Fruit fly (Drosophila melanogaster): ENCODE measurements around the gene Strump.

Gene Strump

dm6 chr3L:16172809-16173276, 51.0 kb downstream of the Strump start (continued):
- TF ChIP-seq fd96Cb (tag; optimal IDR thresholded peaks at IDR 0.05) = peak; percentile 14
- no peak for TF ChIP-seq mld (GFP tag; IDR thresholded peaks at IDR 0.05; ENCODE audit: partially characterized antibody)
- no peak for TF ChIP-seq CG9797 (GFP tag; optimal IDR thresholded peaks at IDR 0.05)
- peak; percentile 32 for TF ChIP-seq CG1529 (GFP tag; optimal IDR thresholded peaks at IDR 0.05)
- TF ChIP-seq CG6765 (GFP tag; optimal IDR thresholded peaks at IDR 0.05) = peak; percentile 16
- TF ChIP-seq ara (GFP tag; IDR thresholded peaks at IDR 0.05) = no peak
- TF ChIP-seq CG14014 (GFP tag; IDR thresholded peaks at IDR 0.05) = no peak
- TF ChIP-seq Max (GFP tag; optimal IDR thresholded peaks at IDR 0.05) = no peak
- TF ChIP-seq CG10267 (tag; optimal IDR thresholded peaks at IDR 0.05) = peak; percentile 20
- TF ChIP-seq CG14441 (GFP tag; IDR thresholded peaks at IDR 0.05) = no peak
- peak; percentile 46; the same call in 2 of the 3 replicates for TF ChIP-seq row (GFP tag; IDR thresholded peaks at IDR 0.05)
- no peak for TF ChIP-seq slp2 (GFP tag; optimal IDR thresholded peaks at IDR 0.05)
- TF ChIP-seq gcm2 (GFP tag; optimal IDR thresholded peaks at IDR 0.05) = no peak
- peak; percentile 70 for TF ChIP-seq nmo (GFP tag; optimal IDR thresholded peaks at IDR 0.05)
- TF ChIP-seq Optix (GFP tag; IDR thresholded peaks at IDR 0.05) = no peak
- TF ChIP-seq Atf3 (GFP tag; optimal IDR thresholded peaks at IDR 0.05) = no peak
- peak; percentile 0 for TF ChIP-seq nerfin-1 (tag; optimal IDR thresholded peaks at IDR 0.05)
- no peak for TF ChIP-seq Ets97D (GFP tag; optimal IDR thresholded peaks at IDR 0.05)
- TF ChIP-seq CG18262 (tag; optimal IDR thresholded peaks at IDR 0.05) = peak; percentile 66
- no peak for TF ChIP-seq bowl (GFP tag; IDR thresholded peaks at IDR 0.05)
- TF ChIP-seq eve (GFP tag; optimal IDR thresholded peaks at IDR 0.05) = peak in 1 of 2 experiments; percentile 40
- TF ChIP-seq fu2 (GFP tag; optimal IDR thresholded peaks at IDR 0.05) = no peak
- peak; percentile 27 for TF ChIP-seq Xbp1 (GFP tag; optimal IDR thresholded peaks at IDR 0.05)
- TF ChIP-seq Mes4 (GFP tag; optimal IDR thresholded peaks at IDR 0.05) = no peak
- TF ChIP-seq Fer2 (tag; optimal IDR thresholded peaks at IDR 0.05) = no peak
- TF ChIP-seq stc (GFP tag; IDR thresholded peaks at IDR 0.05) = no peak
- TF ChIP-seq ftz-f1 (GFP tag; optimal IDR thresholded peaks at IDR 0.05) = no peak
- TF ChIP-seq HLH54F (GFP tag; optimal IDR thresholded peaks at IDR 0.05) = no peak
- no peak for TF ChIP-seq crp (GFP tag; optimal IDR thresholded peaks at IDR 0.05)
- TF ChIP-seq CG16813 (GFP tag; IDR thresholded peaks at IDR 0.05; ENCODE audit: partially characterized antibody) = no peak
- no peak for TF ChIP-seq luna (GFP tag; optimal IDR thresholded peaks at IDR 0.05)
- TF ChIP-seq CG18764 (GFP tag; optimal IDR thresholded peaks at IDR 0.05) = no peak
- TF ChIP-seq wdn (GFP tag; IDR thresholded peaks at IDR 0.05) = no peak

dm6 chr3L:16173818-16174601, 52.2 kb downstream of the Strump start:
- TF ChIP-seq CG16779 (GFP tag; IDR thresholded peaks at IDR 0.05) (no peak), usp (GFP tag; optimal IDR thresholded peaks at IDR 0.05) (no peak), Doc3 (GFP tag; IDR thresholded peaks at IDR 0.05; ENCODE audit: partially characterized antibody) (0 out of 3 replicates have a peak, but pooled peaks have one; percentile 11), nom (GFP tag; optimal IDR thresholded peaks at IDR 0.05) (peak; percentile 88), kni (GFP tag; optimal IDR thresholded peaks at IDR 0.05) (peak; percentile 33), cg (GFP tag; optimal IDR thresholded peaks at IDR 0.05) (peak; percentile 53), lola (GFP tag; optimal IDR thresholded peaks at IDR 0.05) (no peak), Doc2 (GFP tag; IDR thresholded peaks at IDR 0.05) (0 out of 2 replicates have a peak, but pooled peaks have one; percentile 27), pros (GFP tag; optimal IDR thresholded peaks at IDR 0.05) (peak; percentile 71), CG9609 (GFP tag; optimal IDR thresholded peaks at IDR 0.05) (no peak), crol (GFP tag; IDR thresholded peaks at IDR 0.05) (peak; percentile 94)
